Fruit fly (Drosophila melanogaster) whole organism, prepupa: ENCODE data around the gene CG4733.

Experiments
- Blimp-1 ChIP-seq: fragments of 200-800 bp; sonication (Bioruptor generic); optimal IDR thresholded peaks from 3 replicates; lab custom pipeline; 2017; ENCODE audit warnings: missing biosample characterization, missing genetic modification characterization, mild to moderate bottlenecking, moderate library complexity, missing genetic modification reagents
- CG10669 ChIP-seq: fragments of 200-800 bp; sonication (Bioruptor generic); optimal IDR thresholded peaks from 3 replicates; lab custom pipeline; 2018; ENCODE audit warnings: missing biosample characterization, mild to moderate bottlenecking, missing genetic modification characterization, moderate library complexity
- CG11294 ChIP-seq: fragments of 200-800 bp; sonication (Bioruptor generic); IDR thresholded peaks from 2 replicates; pipeline ENCODE4 v1.3.6; 2022; ENCODE audit warnings: missing biosample characterization, missing genetic modification characterization
- CG11762 ChIP-seq: fragments of 200-800 bp; sonication (Bioruptor generic); optimal IDR thresholded peaks from 3 replicates; lab custom pipeline; 2016; ENCODE audit warnings: missing biosample characterization, missing genetic modification characterization; ENCODE audit not compliant: insufficient read depth
- CG11902 ChIP-seq: fragments of 200-800 bp; sonication (Bioruptor generic); optimal IDR thresholded peaks from 3 replicates; lab custom pipeline; 2016; ENCODE audit warnings: missing biosample characterization, missing genetic modification characterization
- CG15336 ChIP-seq: fragments of 200-800 bp; sonication (Bioruptor generic); IDR thresholded peaks from 2 replicates; pipeline ENCODE4 v1.3.6; 2022; ENCODE audit warnings: missing biosample characterization, missing genetic modification characterization
- CG1621 ChIP-seq: fragments of 200-800 bp; sonication (Bioruptor generic); optimal IDR thresholded peaks from 3 replicates; lab custom pipeline; 2018; ENCODE audit warnings: missing biosample characterization, mild to moderate bottlenecking, missing genetic modification characterization
- CG16779 ChIP-seq: fragments of 200-800 bp; sonication (Bioruptor generic); optimal IDR thresholded peaks from 3 replicates; lab custom pipeline; 2017; ENCODE audit warnings: missing biosample characterization, mild to moderate bottlenecking, missing genetic modification characterization
- CG3032 ChIP-seq: fragments of 200-800 bp; optimal IDR thresholded peaks from 2 replicates; lab custom pipeline; 2019; ENCODE audit warnings: missing biosample characterization, mild to moderate bottlenecking, missing genetic modification characterization, moderate library complexity
- CG31627 ChIP-seq: fragments of 200-800 bp; sonication (Bioruptor generic); optimal IDR thresholded peaks from 3 replicates; lab custom pipeline; 2016; ENCODE audit warnings: missing biosample characterization, missing genetic modification characterization
- CG32006 ChIP-seq: fragments of 200-800 bp; sonication (Bioruptor generic); optimal IDR thresholded peaks from 3 replicates; lab custom pipeline; 2017; ENCODE audit warnings: missing biosample characterization, mild to moderate bottlenecking, missing genetic modification characterization
- CG34406 ChIP-seq: fragments of 200-800 bp; sonication (Bioruptor generic); optimal IDR thresholded peaks from 3 replicates; lab custom pipeline; 2016; ENCODE audit warnings: missing biosample characterization, missing genetic modification characterization
- CG3919 ChIP-seq: fragments of 200-800 bp; sonication (Bioruptor generic); optimal IDR thresholded peaks from 3 replicates; lab custom pipeline; 2016; ENCODE audit warnings: missing biosample characterization, missing genetic modification characterization
- CG4318 ChIP-seq: fragments of 200-800 bp; sonication (Bioruptor generic); optimal IDR thresholded peaks from 3 replicates; lab custom pipeline; 2017; ENCODE audit warnings: missing biosample characterization, mild to moderate bottlenecking, missing genetic modification characterization
- CG6163 ChIP-seq: fragments of 200-800 bp; sonication (Bioruptor generic); IDR thresholded peaks from 3 replicates; pipeline ENCODE4 v1.3.6; 2022; ENCODE audit warnings: missing biosample characterization, missing genetic modification characterization
- CG6792 ChIP-seq: fragments of 200-800 bp; sonication (Bioruptor generic); optimal IDR thresholded peaks from 3 replicates; lab custom pipeline; 2016; ENCODE audit warnings: missing biosample characterization, missing genetic modification characterization
- CG6808 ChIP-seq: fragments of 200-800 bp; sonication (Bioruptor generic); optimal IDR thresholded peaks from 3 replicates; lab custom pipeline; 2017; ENCODE audit warnings: missing biosample characterization, missing genetic modification characterization, mild to moderate bottlenecking, moderate library complexity, missing genetic modification reagents
- CG6854 ChIP-seq: fragments of 200-800 bp; sonication (Bioruptor generic); optimal IDR thresholded peaks from 2 replicates; lab custom pipeline; 2017; ENCODE audit warnings: missing biosample characterization, mild to moderate bottlenecking, missing genetic modification characterization
- CG8119 ChIP-seq: fragments of 200-800 bp; sonication (Bioruptor generic); IDR thresholded peaks from 3 replicates; pipeline ENCODE4 v1.3.6; 2022; ENCODE audit warnings: missing biosample characterization, missing genetic modification characterization
- CG8319 ChIP-seq: fragments of 200-800 bp; sonication (Bioruptor generic); optimal IDR thresholded peaks from 3 replicates; lab custom pipeline; 2016; ENCODE audit warnings: missing biosample characterization, missing genetic modification characterization
- CG8632 ChIP-seq: fragments of 200-800 bp; sonication (Bioruptor generic); optimal IDR thresholded peaks from 3 replicates; lab custom pipeline; 2016; ENCODE audit warnings: missing biosample characterization, missing genetic modification characterization
- CG9139 ChIP-seq: fragments of 200-800 bp; sonication (Bioruptor generic); optimal IDR thresholded peaks from 3 replicates; lab custom pipeline; 2017; ENCODE audit warnings: missing biosample characterization, mild to moderate bottlenecking, missing genetic modification characterization
- Eip75B ChIP-seq: fragments of 200-800 bp; sonication (Bioruptor generic); optimal IDR thresholded peaks from 3 replicates; lab custom pipeline; 2016; ENCODE audit warnings: missing biosample characterization, missing genetic modification characterization
- Eip93F ChIP-seq: fragments of 200-800 bp; sonication (Bioruptor generic); optimal IDR thresholded peaks from 2 replicates; lab custom pipeline; 2016; ENCODE audit warnings: missing biosample characterization, mild to moderate bottlenecking, missing genetic modification characterization
- Ets96B ChIP-seq: fragments of 200-800 bp; optimal IDR thresholded peaks from 2 replicates; lab custom pipeline; 2019; ENCODE audit warnings: missing biosample characterization, mild to moderate bottlenecking, missing genetic modification characterization, moderate library complexity
- Gug ChIP-seq: fragments of 200-800 bp; sonication (Bioruptor generic); IDR thresholded peaks from 2 replicates; pipeline ENCODE4 v1.3.6; 2022; ENCODE audit warnings: missing biosample characterization, missing genetic modification characterization
- Hr39 ChIP-seq: fragments of 200-800 bp; sonication (Bioruptor generic); optimal IDR thresholded peaks from 2 replicates; lab custom pipeline; 2016; ENCODE audit warnings: missing biosample characterization, missing genetic modification characterization
- Hr4 ChIP-seq: fragments of 200-800 bp; sonication (Bioruptor generic); optimal IDR thresholded peaks from 3 replicates; lab custom pipeline; 2016; ENCODE audit warnings: missing biosample characterization, missing genetic modification characterization
- Lpt ChIP-seq: fragments of 200-800 bp; sonication (Bioruptor generic); optimal IDR thresholded peaks from 3 replicates; lab custom pipeline; 2016; ENCODE audit warnings: missing biosample characterization, missing genetic modification characterization
- Sox102F ChIP-seq: fragments of 200-800 bp; sonication (Bioruptor generic); optimal IDR thresholded peaks from 2 replicates; lab custom pipeline; 2016; ENCODE audit warnings: missing biosample characterization, mild to moderate bottlenecking, missing genetic modification characterization
- Sox14 ChIP-seq: fragments of 200-800 bp; sonication (Bioruptor generic); optimal IDR thresholded peaks from 3 replicates; lab custom pipeline; 2016; ENCODE audit warnings: missing biosample characterization, missing genetic modification characterization
- Sox15 ChIP-seq: fragments of 200-800 bp; sonication (Bioruptor generic); optimal IDR thresholded peaks from 3 replicates; lab custom pipeline; 2016; ENCODE audit warnings: missing biosample characterization, missing genetic modification characterization
- achi ChIP-seq: fragments of 200-800 bp; sonication (Bioruptor generic); optimal IDR thresholded peaks from 3 replicates; lab custom pipeline; 2016; ENCODE audit warnings: missing biosample characterization, missing genetic modification characterization
- dsx ChIP-seq: fragments of 200-800 bp; optimal IDR thresholded peaks from 3 replicates; lab custom pipeline; 2019; ENCODE audit warnings: missing biosample characterization, mild to moderate bottlenecking, missing genetic modification characterization, moderate library complexity; ENCODE audit not compliant: poor library complexity, severe bottlenecking
- fkh ChIP-seq: fragments of 200-800 bp; sonication (Bioruptor generic); optimal IDR thresholded peaks from 3 replicates; lab custom pipeline; 2017; ENCODE audit warnings: missing biosample characterization, mild to moderate bottlenecking, missing genetic modification characterization, moderate library complexity
- pdm3 ChIP-seq: fragments of 200-800 bp; sonication (Bioruptor generic); optimal IDR thresholded peaks from 3 replicates; lab custom pipeline; 2016; ENCODE audit warnings: missing biosample characterization, missing genetic modification characterization
- spab ChIP-seq: fragments of 200-800 bp; sonication (Bioruptor generic); optimal IDR thresholded peaks from 2 replicates; lab custom pipeline; 2017; ENCODE audit warnings: missing biosample characterization, mild to moderate bottlenecking, missing genetic modification characterization, missing genetic modification reagents
- svp ChIP-seq: fragments of 200-800 bp; sonication (Bioruptor generic); peaks from one replicate; lab custom pipeline; 2016; ENCODE audit warnings: missing biosample characterization, missing genetic modification characterization
- topi ChIP-seq: fragments of 200-800 bp; sonication (Bioruptor generic); optimal IDR thresholded peaks from 3 replicates; lab custom pipeline; 2016; ENCODE audit warnings: missing biosample characterization, missing genetic modification characterization
- vri ChIP-seq: fragments of 200-800 bp; sonication (Bioruptor generic); optimal IDR thresholded peaks from 3 replicates; lab custom pipeline; 2016; ENCODE audit warnings: missing biosample characterization, mild to moderate bottlenecking, missing genetic modification characterization

CG4733 gene

dm6 chr3R:19863979-19864775 is 26.3 kb upstream of the CG4733 start, which contains the start of the genes CG4572 and CG4686 (continued):
- TF ChIP-seq Ets96B (tag; lab: Kevin White, UChicago) (peak; percentile 67), CG15336 (GFP tag; lab: Robert Waterston, UW) (peak; percentile 71), svp (no peak), CG4318 (GFP tag; lab: Kevin White, UChicago) (peak; percentile 73), topi (peak; percentile 79), Lpt (GFP tag; lab: Kevin White, UChicago) (peak; percentile 70), CG6792 (GFP tag; lab: Kevin White, UChicago) (peak; percentile 71), Eip75B (GFP tag; lab: Kevin White, UChicago) (peak; percentile 80), CG6808 (GFP tag; lab: Kevin White, UChicago) (peak; percentile 62), CG6854 (GFP tag; lab: Kevin White, UChicago) (peak; percentile 8), CG3032 (peak; percentile 89), CG3919 (GFP tag; lab: Kevin White, UChicago) (peak; percentile 80), CG11294 (peak; percentile 79), CG9139 (GFP tag; lab: Kevin White, UChicago) (peak; percentile 57), Sox15 (GFP tag; lab: Kevin White, UChicago) (peak; percentile 73), CG16779 (tag; lab: Kevin White, UChicago) (no peak), CG32006 (GFP tag; lab: Kevin White, UChicago) (peak; percentile 83), CG34406 (GFP tag; lab: Kevin White, UChicago) (peak; percentile 74), pdm3 (peak; percentile 85), Blimp-1 (GFP tag; lab: Kevin White, UChicago) (peak; percentile 47)

- no peak for TF ChIP-seq pdm3
Measured at dm6 chr3R:19873102-19873737, 17.3 kb upstream of the CG4733 start.

dm6 chr3R:19875118-19875887 is 15.2 kb upstream of the CG4733 start, which contains the start of gene Mrp5:
TSS of gene Mrp5 (minus strand) at chr3R:19875678.
- TF ChIP-seq vri (GFP tag; lab: Kevin White, UChicago) (peak; percentile 23), CG3032 (peak; percentile 31), CG15336 (GFP tag; lab: Robert Waterston, UW) (peak; percentile 37; the same call in 1 of the 2 replicates), Sox102F (peak; percentile 11), fkh (GFP tag; lab: Kevin White, UChicago) (peak; percentile 87), CG8319 (GFP tag; lab: Kevin White, UChicago) (peak; percentile 1), CG8632 (GFP tag; lab: Kevin White, UChicago) (peak; percentile 51), Eip75B (GFP tag; lab: Kevin White, UChicago) (no peak), CG6163 (peak; percentile 60), Hr4 (GFP tag; lab: Kevin White, UChicago) (peak; percentile 34), CG3919 (GFP tag; lab: Kevin White, UChicago) (peak; percentile 45), Sox14 (GFP tag; lab: Kevin White, UChicago) (peak; percentile 58), CG9139 (GFP tag; lab: Kevin White, UChicago) (peak; percentile 61), CG10669 (GFP tag; lab: Kevin White, UChicago) (peak; percentile 35), spab (GFP tag; lab: Kevin White, UChicago) (no peak), Eip93F (GFP tag; lab: Kevin White, UChicago) (no peak), CG31627 (GFP tag; lab: Kevin White, UChicago) (peak; percentile 13), Sox15 (GFP tag; lab: Kevin White, UChicago) (no peak), CG8119 (GFP tag; lab: Robert Waterston, UW) (peak; percentile 41; the same call in 1 of the 3 replicates), topi (no peak), Hr39 (GFP tag; lab: Kevin White, UChicago) (peak; percentile 36), CG6854 (GFP tag; lab: Kevin White, UChicago) (peak; percentile 66), CG4318 (GFP tag; lab: Kevin White, UChicago) (no peak), CG11762 (GFP tag; lab: Kevin White, UChicago) (no peak), CG1621 (tag; lab: Kevin White, UChicago) (peak; percentile 59), dsx (GFP tag; lab: Kevin White, UChicago) (peak; percentile 58), achi (GFP tag; lab: Kevin White, UChicago) (peak; percentile 82), Gug (GFP tag; lab: Robert Waterston, UW) (peak; percentile 43; the same call in 1 of the 2 replicates), CG11902 (GFP tag; lab: Kevin White, UChicago) (no peak), Lpt (GFP tag; lab: Kevin White, UChicago) (no peak), CG16779 (tag; lab: Kevin White, UChicago) (peak; percentile 20), CG6808 (GFP tag; lab: Kevin White, UChicago) (peak; percentile 33), pdm3 (peak; percentile 30), Ets96B (tag; lab: Kevin White, UChicago) (no peak)
